Worm (Caenorhabditis elegans) whole organism, L1 larva: ENCODE measurements around the gene lgc-1.

Source experiments
- alr-1 ChIP-seq: fragments of 200-800 bp; sonication (Bioruptor generic); optimal IDR thresholded peaks from 2 replicates; lab custom pipeline; 2018; ENCODE audit warnings: borderline replicate concordance, mild to moderate bottlenecking, missing genetic modification characterization, missing compliant biosample characterization
- ceh-90 ChIP-seq: sonication (generic microtip); optimal IDR thresholded peaks from 2 replicates; lab custom pipeline; 2016; ENCODE audit warnings: missing genetic modification characterization, missing compliant biosample characterization
- egl-27 ChIP-seq, 2 experiments: fragments of 150-350 bp in 1 of 2; sonication (generic microtip); optimal IDR thresholded peaks; 3 replicates each; lab custom pipeline; 2017 to 2018; ENCODE audit warnings: missing biosample characterization in 2 of 2, missing genetic modification characterization in 2 of 2, missing genetic modification reagents in 2 of 2
- ets-5 ChIP-seq: fragments of 200-800 bp; sonication (Bioruptor generic); IDR thresholded peaks from 2 replicates; pipeline ENCODE4 v1.3.6; 2022; ENCODE audit warnings: missing genetic modification characterization, missing compliant biosample characterization
- fkh-8 ChIP-seq: sonication (generic microtip); optimal IDR thresholded peaks from 2 replicates; lab custom pipeline; 2016; ENCODE audit warnings: mild to moderate bottlenecking, missing genetic modification characterization, missing compliant biosample characterization
- fos-1 ChIP-seq: fragments of 150-350 bp; optimal IDR thresholded peaks from 2 replicates; lab custom pipeline; 2014; ENCODE audit warnings: missing biosample characterization, missing genetic modification characterization
- mep-1 ChIP-seq: fragments of 150-350 bp; optimal IDR thresholded peaks from 2 replicates; lab custom pipeline; 2014; ENCODE audit warnings: missing biosample characterization, missing genetic modification characterization
- nhr-12 ChIP-seq: sonication (generic microtip); optimal IDR thresholded peaks from 2 replicates; lab custom pipeline; 2017; ENCODE audit warnings: missing biosample characterization, missing genetic modification characterization
- nhr-19 ChIP-seq: fragments of 200-800 bp; sonication (Bioruptor generic); conservative IDR thresholded peaks from 2 replicates; pipeline ENCODE4 v1.3.6; 2022; ENCODE audit warnings: missing genetic modification characterization, missing compliant biosample characterization
- nhr-47 ChIP-seq: sonication (generic microtip); optimal IDR thresholded peaks from 2 replicates; lab custom pipeline; 2016; ENCODE audit warnings: mild to moderate bottlenecking, missing genetic modification characterization, moderate library complexity, missing compliant biosample characterization
- nhr-85 ChIP-seq: sonication (generic microtip); peaks from one replicate; lab custom pipeline; 2016; ENCODE audit warnings: missing genetic modification characterization, inconsistent platforms, missing compliant biosample characterization
- snu-23 ChIP-seq: sonication (generic microtip); optimal IDR thresholded peaks from 2 replicates; lab custom pipeline; 2016; ENCODE audit warnings: missing genetic modification characterization, missing compliant biosample characterization
- swsn-7 ChIP-seq: sonication (generic microtip); optimal IDR thresholded peaks from 2 replicates; lab custom pipeline; 2016; ENCODE audit warnings: missing genetic modification characterization, missing compliant biosample characterization
- unc-30 ChIP-seq: sonication (generic microtip); optimal IDR thresholded peaks from 2 replicates; lab custom pipeline; 2017; ENCODE audit warnings: missing biosample characterization, missing genetic modification characterization

DNA sequence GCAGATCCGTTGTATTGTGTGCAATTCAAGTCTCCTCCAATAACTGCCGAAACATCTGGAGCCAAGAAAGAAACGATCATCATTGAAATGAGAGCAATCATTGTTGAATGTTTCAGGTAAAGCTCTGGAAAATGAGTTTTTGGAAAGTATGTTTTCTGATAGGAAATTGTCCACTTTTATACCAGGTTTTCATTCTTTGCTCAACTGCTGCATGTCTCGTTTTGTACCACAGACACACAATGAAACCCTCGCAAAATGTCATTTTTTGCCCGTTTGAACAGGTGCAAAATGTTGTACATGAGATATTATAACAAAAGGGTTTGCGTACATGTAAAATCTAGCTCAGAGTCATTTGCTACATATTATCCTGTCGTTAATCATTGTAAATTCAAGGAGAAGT is 14.2 kb upstream of the lgc-1 start, which contains the start of gene T05B4.10:
- TF ChIP-seq nhr-85 (tag; lab: Kevin White, UChicago) (no peak), nhr-12 (tag; lab: Kevin White, UChicago) (no peak), fkh-8 (no peak), swsn-7 (no peak), nhr-47 (tag; lab: Kevin White, UChicago) (no peak), alr-1 (no peak), nhr-19 (GFP tag; lab: Robert Waterston, UW) (no peak), fos-1 (tag; lab: Kevin White, UChicago) (no peak), unc-30 (tag; lab: Kevin White, UChicago) (no peak), mep-1 (tag; lab: Kevin White, UChicago) (no peak), snu-23 (GFP tag; lab: Kevin White, UChicago) (no peak), egl-27 (tag; optimal IDR thresholded peaks at IDR 0.05; lab: Kevin White, UChicago) (no peak), ceh-90 (tag; lab: Kevin White, UChicago) (no peak), ets-5 (GFP tag; lab: Robert Waterston, UW) (no peak)
